Worm (Caenorhabditis elegans) whole organism, L3 larva: ENCODE data around the gene Y79H2A.12.
A peak's percentile ranks its signal among the peaks of the same experiment; 100 is the strongest.

Experiments used
- aly-2 ChIP-seq: fragments of 150-350 bp; optimal IDR thresholded peaks from 2 replicates; lab custom pipeline; 2014; ENCODE audit warnings: missing biosample characterization, missing genetic modification characterization
- ceh-16 ChIP-seq: sonication (generic microtip); optimal IDR thresholded peaks from 2 replicates; lab custom pipeline; 2017; ENCODE audit warnings: missing biosample characterization, missing genetic modification characterization
- ceh-28 ChIP-seq: fragments of 150-350 bp; optimal IDR thresholded peaks from 2 replicates; lab custom pipeline; 2014; ENCODE audit warnings: missing biosample characterization, missing genetic modification reagents, missing genetic modification characterization
- ceh-82 ChIP-seq: fragments of 150-350 bp; optimal IDR thresholded peaks from 2 replicates; lab custom pipeline; 2014; ENCODE audit warnings: missing biosample characterization, missing genetic modification characterization
- ceh-9 ChIP-seq: sonication (generic microtip); optimal IDR thresholded peaks from 2 replicates; lab custom pipeline; 2018; ENCODE audit warnings: missing biosample characterization, missing genetic modification characterization
- egl-5 ChIP-seq: fragments of 150-350 bp; optimal IDR thresholded peaks from 2 replicates; lab custom pipeline; 2017; ENCODE audit warnings: missing biosample characterization, missing genetic modification reagents, missing genetic modification characterization, inconsistent platforms
- elt-1 ChIP-seq: fragments of 150-350 bp; optimal IDR thresholded peaks from 2 replicates; lab custom pipeline; 2014; ENCODE audit warnings: missing biosample characterization, missing genetic modification characterization
- elt-2 ChIP-seq: sonication (generic microtip); optimal IDR thresholded peaks from 2 replicates; lab custom pipeline; 2016; ENCODE audit warnings: missing genetic modification reagents, mild to moderate bottlenecking, missing genetic modification characterization, missing compliant biosample characterization
- elt-3 ChIP-seq, 3 experiments: fragments of 150-350 bp in 1 of 3; sonication (generic microtip) in 2 of 3; optimal IDR thresholded peaks; 2 replicates in 2 of 3; 4 replicates in 1 of 3; lab custom pipeline; 2014 to 2017; ENCODE audit warnings: missing biosample characterization in 3 of 3, missing genetic modification characterization in 3 of 3
- fkh-2 ChIP-seq: fragments of 150-350 bp; optimal IDR thresholded peaks from 2 replicates; lab custom pipeline; 2014; ENCODE audit warnings: missing biosample characterization, missing genetic modification reagents, missing genetic modification characterization
- fos-1 ChIP-seq: fragments of 150-350 bp; optimal IDR thresholded peaks from 2 replicates; lab custom pipeline; 2014; ENCODE audit warnings: missing biosample characterization, missing genetic modification characterization
- hmg-11 ChIP-seq: sonication (generic microtip); optimal IDR thresholded peaks from 2 replicates; lab custom pipeline; 2016; ENCODE audit warnings: missing genetic modification characterization, missing compliant biosample characterization
- lin-15B ChIP-seq: fragments of 150-350 bp; optimal IDR thresholded peaks from 2 replicates; lab custom pipeline; 2014; ENCODE audit warnings: missing biosample characterization, missing genetic modification characterization
- lin-39 ChIP-seq: fragments of 150-350 bp; optimal IDR thresholded peaks from 2 replicates; lab custom pipeline; 2018; ENCODE audit warnings: missing biosample characterization, missing genetic modification reagents, missing genetic modification characterization
- lsy-12 ChIP-seq: sonication (generic microtip); optimal IDR thresholded peaks from 2 replicates; lab custom pipeline; 2016; ENCODE audit warnings: mild to moderate bottlenecking, missing genetic modification characterization, missing compliant biosample characterization
- mdl-1 ChIP-seq: fragments of 150-350 bp; optimal IDR thresholded peaks from 2 replicates; lab custom pipeline; 2014; ENCODE audit warnings: missing biosample characterization, missing genetic modification characterization
- mml-1 ChIP-seq: fragments of 150-350 bp; sonication (generic microtip); optimal IDR thresholded peaks from 3 replicates; lab custom pipeline; 2014; ENCODE audit warnings: missing biosample characterization, missing genetic modification characterization
- nfya-1 ChIP-seq: sonication (generic microtip); optimal IDR thresholded peaks from 2 replicates; lab custom pipeline; 2017; ENCODE audit warnings: missing genetic modification characterization, mild to moderate bottlenecking, missing compliant biosample characterization, antibody characterized with exemption, moderate library complexity; ENCODE audit not compliant: insufficient read depth
- nhr-11 ChIP-seq: fragments of 150-350 bp; optimal IDR thresholded peaks from 2 replicates; lab custom pipeline; 2014; ENCODE audit warnings: missing biosample characterization, missing genetic modification characterization
- nhr-237 ChIP-seq: fragments of 150-350 bp; optimal IDR thresholded peaks from 2 replicates; lab custom pipeline; 2014; ENCODE audit warnings: missing biosample characterization, missing genetic modification characterization
- nhr-25 ChIP-seq: sonication (generic microtip); optimal IDR thresholded peaks from 2 replicates; lab custom pipeline; 2017; ENCODE audit warnings: missing biosample characterization, missing genetic modification characterization
- nhr-28 ChIP-seq: fragments of 150-350 bp; optimal IDR thresholded peaks from 2 replicates; lab custom pipeline; 2014; ENCODE audit warnings: missing biosample characterization, missing genetic modification characterization
- nhr-43 ChIP-seq: sonication (generic microtip); optimal IDR thresholded peaks from 2 replicates; lab custom pipeline; 2016; ENCODE audit warnings: mild to moderate bottlenecking, missing genetic modification characterization, missing compliant biosample characterization; ENCODE audit not compliant: poor library complexity, severe bottlenecking
- nhr-76 ChIP-seq: fragments of 150-350 bp; sonication (generic microtip); optimal IDR thresholded peaks from 5 replicates; lab custom pipeline; 2014; ENCODE audit warnings: missing biosample characterization, missing genetic modification characterization
- pha-4 ChIP-seq: fragments of 150-350 bp; optimal IDR thresholded peaks from 2 replicates; lab custom pipeline; 2014; ENCODE audit warnings: missing biosample characterization, missing genetic modification reagents, missing genetic modification characterization
- sea-2 ChIP-seq: fragments of 150-350 bp; sonication (generic microtip); optimal IDR thresholded peaks from 4 replicates; lab custom pipeline; 2014; ENCODE audit warnings: missing biosample characterization, missing genetic modification reagents, missing genetic modification characterization
- skn-1 ChIP-seq: fragments of 150-350 bp; optimal IDR thresholded peaks from 2 replicates; lab custom pipeline; 2014; ENCODE audit warnings: missing biosample characterization, missing genetic modification characterization
- unc-62 ChIP-seq: fragments of 150-350 bp; sonication (generic microtip); optimal IDR thresholded peaks from 4 replicates; lab custom pipeline; 2014; ENCODE audit warnings: missing biosample characterization, missing genetic modification reagents, missing genetic modification characterization
- ztf-11 ChIP-seq: fragments of 150-350 bp; optimal IDR thresholded peaks from 2 replicates; lab custom pipeline; 2014; ENCODE audit warnings: missing biosample characterization, missing genetic modification characterization
- ztf-4 ChIP-seq: fragments of 150-350 bp; optimal IDR thresholded peaks from 2 replicates; lab custom pipeline; 2014; ENCODE audit warnings: missing biosample characterization, missing genetic modification characterization

The Y79H2A.12 gene

DNA sequence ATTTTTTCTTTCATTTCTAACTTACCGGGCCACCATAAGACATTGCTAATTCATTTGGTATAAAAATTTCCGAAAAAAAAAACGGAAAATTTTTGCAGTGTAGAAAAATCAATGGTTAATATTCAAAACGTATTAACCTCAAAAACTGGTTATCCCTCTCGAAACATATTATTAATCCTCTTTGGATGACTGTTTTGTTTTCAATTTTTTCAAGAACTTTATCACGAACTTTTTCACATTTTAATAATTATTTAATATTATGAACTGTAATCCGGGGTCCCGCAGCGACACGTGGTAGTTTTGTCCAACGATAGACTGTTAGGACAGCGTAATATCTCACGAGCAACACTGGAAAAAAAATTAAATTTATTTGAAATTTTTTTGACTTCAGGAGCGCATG lies at the start of gene Y79H2A.12:
Gene Y79H2A.12 (minus strand): TSS at position 101 of the 400 bp plus-strand sequence.
- TF ChIP-seq unc-62 (GFP tag; lab: Kevin White, UChicago) (no peak), ceh-16 (tag; lab: Kevin White, UChicago) (no peak), nhr-76 (no peak), ceh-9 (tag; lab: Kevin White, UChicago) (no peak), aly-2 (tag; lab: Kevin White, UChicago) (no peak), fos-1 (no peak), mml-1 (tag; lab: Kevin White, UChicago) (no peak), nhr-237 (no peak)

DNA sequence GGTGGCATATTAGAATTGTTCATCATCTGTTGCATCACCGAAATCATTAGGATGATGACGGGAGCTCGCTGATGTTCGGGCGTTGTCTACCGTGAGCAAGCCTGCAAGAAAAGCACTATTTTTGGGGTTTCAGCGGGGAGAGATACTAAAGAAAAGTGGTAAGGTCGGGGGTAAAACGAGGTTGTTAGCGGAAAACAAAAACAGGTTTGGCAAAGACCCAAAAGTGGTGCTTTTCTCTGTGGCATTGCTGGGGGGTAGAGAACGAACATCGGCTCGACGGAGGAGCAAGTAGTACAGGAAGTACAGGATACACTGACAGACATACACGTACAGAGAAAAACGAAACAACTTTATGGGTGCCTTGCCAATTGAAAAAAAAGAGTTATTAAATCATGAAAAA lies 48.8 kb upstream of the Y79H2A.12 start, which contains the start of gene php-3:
Gene php-3 (minus strand): TSS at position 101 of the 400 bp plus-strand sequence.
- no peak for TF ChIP-seq nhr-43 (tag; lab: Kevin White, UChicago)
- TF ChIP-seq mdl-1 (tag; lab: Kevin White, UChicago): no peak
- TF ChIP-seq lsy-12 (tag; lab: Kevin White, UChicago): no peak
- TF ChIP-seq nhr-237: no peak
- TF ChIP-seq aly-2 (tag; lab: Kevin White, UChicago): no peak
- no peak for TF ChIP-seq sea-2 (GFP tag; lab: Kevin White, UChicago)
- TF ChIP-seq elt-2 (tag; lab: Kevin White, UChicago): no peak
- no peak for TF ChIP-seq elt-3 (tag; optimal IDR thresholded peaks at IDR 0.05; lab: Kevin White, UChicago)
- no peak for TF ChIP-seq ceh-16 (tag; lab: Kevin White, UChicago)
- no peak for TF ChIP-seq ceh-28 (tag; lab: Kevin White, UChicago)
- no peak for TF ChIP-seq lin-39 (tag; lab: Kevin White, UChicago)
- TF ChIP-seq ztf-4 (tag; lab: Kevin White, UChicago): no peak
- TF ChIP-seq fkh-2 (tag; lab: Kevin White, UChicago): no peak
- no peak for TF ChIP-seq elt-1 (tag; lab: Kevin White, UChicago)
- TF ChIP-seq nhr-25 (tag; lab: Kevin White, UChicago): no peak

DNA sequence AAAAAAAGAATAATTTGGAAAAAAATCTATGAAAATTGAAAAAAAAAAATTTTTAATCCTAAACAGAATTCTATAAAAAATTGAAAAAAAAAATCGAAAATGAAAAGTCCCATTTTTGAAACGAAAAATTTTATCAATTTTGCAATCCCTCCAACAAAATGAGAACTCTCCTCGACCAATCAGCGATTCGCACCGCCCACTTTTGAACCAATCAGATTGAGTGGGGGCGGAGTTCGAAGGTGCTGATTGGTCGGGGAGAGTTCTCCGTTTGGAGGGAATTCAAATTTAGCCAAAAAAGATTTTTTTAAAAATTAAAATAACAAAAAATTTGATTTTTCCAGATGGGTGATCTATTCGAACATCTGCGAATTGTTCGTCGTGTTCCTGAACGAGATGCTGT lies 39.1 kb upstream of the Y79H2A.12 start:
- TF ChIP-seq nfya-1 (tag; lab: Kevin White, UChicago) (peak; percentile 72), lin-15B (no peak)

DNA sequence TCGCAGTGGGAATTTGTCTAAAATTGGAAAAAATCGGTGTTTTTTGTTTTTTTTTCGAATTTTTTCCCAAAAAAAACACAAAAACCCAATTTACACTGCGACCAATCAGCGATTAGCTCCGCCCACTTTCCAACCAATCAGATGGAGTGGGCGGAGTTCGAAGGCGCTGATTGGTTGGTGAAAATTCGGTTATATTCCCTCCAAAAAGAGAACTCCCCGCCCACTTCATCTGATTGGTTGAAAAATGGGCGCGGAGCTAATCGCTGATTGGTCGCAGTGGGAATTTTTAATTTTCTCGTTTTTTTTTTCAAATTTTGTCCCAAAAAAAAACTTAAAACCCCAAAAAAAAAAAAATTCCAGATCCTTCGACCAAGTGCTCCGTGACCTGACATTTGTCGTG lies 35.8 kb upstream of the Y79H2A.12 start:
- TF ChIP-seq nfya-1 (tag; lab: Kevin White, UChicago) (peak; percentile 51), unc-62 (GFP tag; lab: Kevin White, UChicago) (no peak)

DNA sequence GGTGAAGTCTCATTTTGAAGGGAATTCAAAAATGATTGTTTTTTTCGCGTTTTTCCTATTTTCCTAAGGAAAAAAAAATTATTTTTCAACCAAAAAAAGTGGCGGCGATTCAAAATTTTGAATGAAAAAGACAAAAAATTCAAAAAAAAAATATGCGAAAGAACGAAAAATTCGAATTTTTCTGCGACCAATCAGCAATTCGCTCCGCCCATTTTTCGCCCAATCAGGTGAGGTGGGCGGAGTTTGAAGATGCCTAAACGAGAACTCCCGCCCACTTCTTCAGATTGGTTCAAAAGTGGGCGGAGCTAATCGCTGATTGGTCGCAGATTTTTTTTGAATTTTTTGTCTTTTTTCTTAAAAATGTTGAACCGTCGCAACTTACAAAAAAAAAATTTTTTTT lies 35.3 kb upstream of the Y79H2A.12 start:
- TF ChIP-seq ztf-11 (no peak), nfya-1 (tag; lab: Kevin White, UChicago) (peak; percentile 63)

DNA sequence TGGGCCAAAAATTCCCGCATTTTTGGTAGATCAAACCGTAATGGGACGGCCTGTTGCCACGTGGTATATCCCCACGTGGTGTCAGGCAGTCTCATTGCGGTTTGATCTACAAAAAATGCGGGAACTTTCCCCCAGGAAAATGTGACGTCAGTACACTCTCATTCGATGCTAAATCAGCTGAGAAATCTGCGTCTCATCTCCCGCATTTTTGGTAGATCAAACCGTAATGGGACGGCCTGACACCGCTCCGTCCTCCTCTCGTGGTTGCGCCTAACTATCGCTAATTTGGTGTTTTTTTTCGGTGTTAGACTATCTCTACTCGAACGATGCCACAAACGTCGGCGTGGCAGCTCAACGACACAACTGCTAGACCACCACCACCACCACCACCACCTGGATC lies 32.7 kb upstream of the Y79H2A.12 start, which contains the start of gene zyg-8:
Gene zyg-8 (plus strand): TSS at position 301 of the 400 bp plus-strand sequence.
- no peak for TF ChIP-seq nhr-76
- no peak for TF ChIP-seq skn-1
- no peak for TF ChIP-seq egl-5 (tag; lab: Kevin White, UChicago)
- TF ChIP-seq pha-4 (tag; lab: Kevin White, UChicago): no peak
- TF ChIP-seq nhr-11 (tag; lab: Kevin White, UChicago): no peak

DNA sequence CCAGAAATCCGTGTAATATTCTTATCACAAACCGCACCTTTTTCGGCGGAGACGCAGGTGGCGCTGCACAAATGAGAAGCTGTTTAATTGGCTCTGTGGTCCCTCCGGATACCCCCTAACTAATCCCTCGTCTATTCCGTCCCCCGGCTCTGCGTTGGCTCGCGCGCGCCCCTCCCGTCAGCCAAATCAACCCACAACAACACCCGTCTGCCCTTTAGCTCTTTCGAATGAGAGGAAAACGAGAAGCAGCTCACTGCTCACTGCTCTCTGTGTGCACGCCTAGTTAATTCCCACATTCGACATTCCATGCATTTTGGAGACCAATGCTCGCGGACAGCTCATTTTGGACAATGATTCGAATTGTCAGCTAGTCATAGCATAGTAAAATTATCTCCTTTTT lies 31.4 kb upstream of the Y79H2A.12 start:
- no peak for TF ChIP-seq aly-2 (tag; lab: Kevin White, UChicago)
- no peak for TF ChIP-seq lin-39 (tag; lab: Kevin White, UChicago)
- no peak for TF ChIP-seq unc-62 (GFP tag; lab: Kevin White, UChicago)
- no peak for TF ChIP-seq hmg-11 (tag; lab: Kevin White, UChicago)
- no peak for TF ChIP-seq ceh-82 (tag; lab: Kevin White, UChicago)
- no peak for TF ChIP-seq fos-1
- no peak for TF ChIP-seq nhr-25 (tag; lab: Kevin White, UChicago)
- TF ChIP-seq sea-2 (GFP tag; lab: Kevin White, UChicago): no peak
- TF ChIP-seq pha-4 (tag; lab: Kevin White, UChicago): no peak
- no peak for TF ChIP-seq nhr-28 (tag; lab: Kevin White, UChicago)
- TF ChIP-seq ztf-11: no peak
- TF ChIP-seq, all 47 proteins: peak for 0
